Fruit fly (Drosophila melanogaster) whole organism, embryonic: ENCODE data around the gene CG6287.

Experiments used
- ATbp ChIP-seq: fragments of 200-800 bp; sonication (Bioruptor generic); optimal IDR thresholded peaks from 2 replicates; lab custom pipeline; 2017; ENCODE audit warnings: missing biosample characterization, mild to moderate bottlenecking, missing genetic modification characterization, missing genetic modification reagents
- Abd-B ChIP-seq: fragments of 200-800 bp; sonication (Bioruptor generic); optimal IDR thresholded peaks from 2 replicates; lab custom pipeline; 2018; ENCODE audit warnings: missing biosample characterization, mild to moderate bottlenecking, missing genetic modification characterization, moderate library complexity
- CG1024 ChIP-seq: fragments of 200-800 bp; sonication (Bioruptor generic); IDR thresholded peaks from 2 replicates; pipeline ENCODE4 v1.3.6; 2022; ENCODE audit warnings: missing biosample characterization, missing genetic modification characterization
- CG10321 ChIP-seq: fragments of 200-800 bp; sonication (Bioruptor generic); IDR thresholded peaks from 2 replicates; pipeline ENCODE4 v1.3.6; 2022; ENCODE audit warnings: missing biosample characterization, missing genetic modification characterization
- CG11247 ChIP-seq: fragments of 200-800 bp; sonication (Bioruptor generic); IDR thresholded peaks from 2 replicates; pipeline ENCODE4 v1.3.6; 2022; ENCODE audit warnings: missing biosample characterization, missing genetic modification characterization
- CG12219 ChIP-seq: fragments of 200-800 bp; sonication (Bioruptor generic); optimal IDR thresholded peaks from 3 replicates; lab custom pipeline; 2018; ENCODE audit warnings: missing biosample characterization, mild to moderate bottlenecking, missing genetic modification characterization
- CG12236 ChIP-seq: fragments of 200-800 bp; sonication (Bioruptor generic); optimal IDR thresholded peaks from 2 replicates; lab custom pipeline; 2016; ENCODE audit warnings: missing biosample characterization, missing genetic modification characterization
- CG13894 ChIP-seq: fragments of 200-800 bp; sonication (Bioruptor generic); optimal IDR thresholded peaks from 3 replicates; lab custom pipeline; 2018; ENCODE audit warnings: missing biosample characterization, mild to moderate bottlenecking, missing genetic modification characterization, moderate library complexity
- CG15011 ChIP-seq: fragments of 200-800 bp; sonication (Bioruptor generic); optimal IDR thresholded peaks from 3 replicates; lab custom pipeline; 2018; ENCODE audit warnings: missing biosample characterization, mild to moderate bottlenecking, missing genetic modification characterization
- CG15696 ChIP-seq: fragments of 200-800 bp; sonication (Bioruptor generic); optimal IDR thresholded peaks from 2 replicates; lab custom pipeline; 2019; ENCODE audit warnings: missing biosample characterization, mild to moderate bottlenecking, missing genetic modification characterization, moderate library complexity
- CG16863 ChIP-seq: fragments of 200-800 bp; sonication (Bioruptor generic); optimal IDR thresholded peaks from 3 replicates; lab custom pipeline; 2016; ENCODE audit warnings: missing biosample characterization, missing genetic modification characterization
- CG17829 ChIP-seq: fragments of 200-800 bp; optimal IDR thresholded peaks from 2 replicates; lab custom pipeline; 2019; ENCODE audit warnings: missing biosample characterization, mild to moderate bottlenecking, missing genetic modification characterization, moderate library complexity
- CG18262 ChIP-seq: fragments of 200-800 bp; optimal IDR thresholded peaks from 3 replicates; lab custom pipeline; 2019; ENCODE audit warnings: missing biosample characterization, mild to moderate bottlenecking, missing genetic modification characterization, moderate library complexity
- CG1832 ChIP-seq: fragments of 200-800 bp; sonication (Bioruptor generic); optimal IDR thresholded peaks from 2 replicates; lab custom pipeline; 2017; ENCODE audit warnings: missing biosample characterization, mild to moderate bottlenecking, missing genetic modification characterization, inconsistent platforms
- CG4282 ChIP-seq: fragments of 200-800 bp; sonication (Bioruptor generic); optimal IDR thresholded peaks from 2 replicates; lab custom pipeline; 2016; ENCODE audit warnings: missing biosample characterization, missing genetic modification characterization
- CG6683 ChIP-seq: fragments of 200-800 bp; sonication (Bioruptor generic); optimal IDR thresholded peaks from 2 replicates; lab custom pipeline; 2017; ENCODE audit warnings: missing biosample characterization, mild to moderate bottlenecking, missing genetic modification characterization, missing genetic modification reagents
- CG6791 ChIP-seq: fragments of 200-800 bp; sonication (Bioruptor generic); IDR thresholded peaks from 3 replicates; pipeline ENCODE4 v1.3.6; 2022; ENCODE audit warnings: missing biosample characterization, missing genetic modification characterization; ENCODE audit not compliant: partially characterized antibody
- CG7745 ChIP-seq: fragments of 200-800 bp; sonication (Bioruptor generic); optimal IDR thresholded peaks from 2 replicates; lab custom pipeline; 2018; ENCODE audit warnings: missing biosample characterization, mild to moderate bottlenecking, missing genetic modification characterization, moderate library complexity
- CG9609 ChIP-seq: fragments of 200-800 bp; sonication (Bioruptor generic); optimal IDR thresholded peaks from 3 replicates; lab custom pipeline; 2016; ENCODE audit warnings: missing biosample characterization, missing genetic modification characterization
- CG9876 ChIP-seq: fragments of 200-800 bp; sonication (Bioruptor generic); optimal IDR thresholded peaks from 2 replicates; lab custom pipeline; 2016; ENCODE audit warnings: missing biosample characterization, missing genetic modification characterization
- Doc3 ChIP-seq: fragments of 200-800 bp; sonication (Bioruptor generic); IDR thresholded peaks from 3 replicates; pipeline ENCODE4 v1.3.6; 2022; ENCODE audit warnings: missing biosample characterization, missing genetic modification characterization; ENCODE audit not compliant: partially characterized antibody
- Dref ChIP-seq: fragments of 200-800 bp; sonication (Bioruptor generic); IDR thresholded peaks from 2 replicates; pipeline ENCODE4 v1.3.6; 2022; ENCODE audit warnings: missing biosample characterization, missing genetic modification characterization
- Eip74EF ChIP-seq, 2 experiments: fragments of 200-800 bp in 1 of 2; fragments of >200 bp in 1 of 2; sonication (Bioruptor generic) in 1 of 2; optimal IDR thresholded peaks; 2 replicates each; lab custom pipeline; 2017 to 2019; ENCODE audit warnings: missing biosample characterization in 2 of 2, missing genetic modification characterization in 2 of 2, mild to moderate bottlenecking in 1 of 2, moderate library complexity in 1 of 2
- H2.0 ChIP-seq: fragments of 200-800 bp; sonication (Bioruptor generic); IDR thresholded peaks from 2 replicates; pipeline ENCODE4 v1.3.6; 2022; ENCODE audit warnings: missing biosample characterization, missing genetic modification characterization
- HLH54F ChIP-seq: fragments of 200-800 bp; sonication (Bioruptor generic); optimal IDR thresholded peaks from 3 replicates; lab custom pipeline; 2016; ENCODE audit warnings: missing biosample characterization, missing genetic modification characterization
- Hand ChIP-seq: fragments of 200-800 bp; sonication (Bioruptor generic); optimal IDR thresholded peaks from 2 replicates; lab custom pipeline; 2017; ENCODE audit warnings: mild to moderate bottlenecking, missing biosample characterization, missing genetic modification reagents, missing genetic modification characterization
- Jarid2 ChIP-seq: fragments of 200-800 bp; sonication (Bioruptor generic); optimal IDR thresholded peaks from 3 replicates; lab custom pipeline; 2017; ENCODE audit warnings: mild to moderate bottlenecking, missing biosample characterization, missing genetic modification reagents, missing genetic modification characterization
- Kr ChIP-seq: fragments of 200-800 bp; sonication (Bioruptor generic); optimal IDR thresholded peaks from 2 replicates; lab custom pipeline; 2017; ENCODE audit warnings: missing biosample characterization, mild to moderate bottlenecking, missing genetic modification characterization
- Mes4 ChIP-seq: fragments of 200-800 bp; sonication (Bioruptor generic); optimal IDR thresholded peaks from 2 replicates; lab custom pipeline; 2016; ENCODE audit warnings: missing biosample characterization, missing genetic modification characterization
- PHDP ChIP-seq: fragments of 200-800 bp; sonication (Bioruptor generic); optimal IDR thresholded peaks from 3 replicates; lab custom pipeline; 2018; ENCODE audit warnings: missing biosample characterization, mild to moderate bottlenecking, missing genetic modification characterization, moderate library complexity
- Ravus ChIP-seq: fragments of 200-800 bp; sonication (Bioruptor generic); IDR thresholded peaks from 2 replicates; pipeline ENCODE4 v1.3.6; 2022; ENCODE audit warnings: missing biosample characterization, missing genetic modification characterization
- Sox100B ChIP-seq: fragments of 200-800 bp; sonication (Bioruptor generic); optimal IDR thresholded peaks from 3 replicates; lab custom pipeline; 2018; ENCODE audit warnings: missing biosample characterization, mild to moderate bottlenecking, missing genetic modification characterization
- Tbp ChIP-seq: fragments of >200 bp; optimal IDR thresholded peaks from 2 replicates; lab custom pipeline; 2018; ENCODE audit warnings: missing biosample characterization, missing genetic modification characterization
- ash1 ChIP-seq: fragments of 200-800 bp; sonication (Bioruptor generic); optimal IDR thresholded peaks from 2 replicates; lab custom pipeline; 2018; ENCODE audit warnings: missing biosample characterization, mild to moderate bottlenecking, missing genetic modification characterization
- bbx ChIP-seq: fragments of 200-800 bp; sonication (Bioruptor generic); IDR thresholded peaks from 2 replicates; pipeline ENCODE4 v1.3.6; 2022; ENCODE audit warnings: missing biosample characterization, missing genetic modification characterization; ENCODE audit not compliant: partially characterized antibody
- cg ChIP-seq: fragments of 200-800 bp; sonication (Bioruptor generic); optimal IDR thresholded peaks from 3 replicates; lab custom pipeline; 2019; ENCODE audit warnings: missing biosample characterization, mild to moderate bottlenecking, missing genetic modification characterization, moderate library complexity
- corto ChIP-seq: fragments of 200-800 bp; sonication (Bioruptor generic); optimal IDR thresholded peaks from 2 replicates; lab custom pipeline; 2016; ENCODE audit warnings: missing biosample characterization, mild to moderate bottlenecking, missing genetic modification characterization, moderate library complexity
- gcm2 ChIP-seq: fragments of 200-800 bp; sonication (Bioruptor generic); optimal IDR thresholded peaks from 2 replicates; lab custom pipeline; 2016; ENCODE audit warnings: missing biosample characterization, missing genetic modification characterization
- gem ChIP-seq: fragments of 200-800 bp; sonication (Bioruptor generic); optimal IDR thresholded peaks from 2 replicates; lab custom pipeline; 2019; ENCODE audit warnings: missing biosample characterization, mild to moderate bottlenecking, missing genetic modification characterization, moderate library complexity
- kay ChIP-seq: fragments of 200-800 bp; sonication (Bioruptor generic); optimal IDR thresholded peaks from 2 replicates; lab custom pipeline; 2016; ENCODE audit warnings: missing biosample characterization, missing genetic modification characterization
- kni ChIP-seq: fragments of 200-800 bp; sonication (Bioruptor generic); optimal IDR thresholded peaks from 3 replicates; lab custom pipeline; 2017; ENCODE audit warnings: mild to moderate bottlenecking, missing biosample characterization, missing genetic modification reagents, missing genetic modification characterization
- knrl ChIP-seq: fragments of 200-800 bp; sonication (Bioruptor generic); IDR thresholded peaks from 3 replicates; pipeline ENCODE4 v1.3.6; 2022; ENCODE audit warnings: missing biosample characterization, missing genetic modification characterization; ENCODE audit not compliant: partially characterized antibody
- mirr ChIP-seq: fragments of 200-800 bp; sonication (Bioruptor generic); optimal IDR thresholded peaks from 3 replicates; lab custom pipeline; 2018; ENCODE audit warnings: missing biosample characterization, mild to moderate bottlenecking, missing genetic modification characterization
- prd ChIP-seq, 3 experiments: fragments of >200 bp in 2 of 3; fragments of 200-800 bp in 1 of 3; sonication (Bioruptor generic) in 1 of 3; optimal IDR thresholded peaks in 2 of 3; IDR thresholded peaks in 1 of 3; 2 replicates in 2 of 3; 3 replicates in 1 of 3; pipeline versions ENCODE4 v1.3.6 to Lab custom; 2017 to 2022; ENCODE audit warnings: missing biosample characterization in 1 of 3, missing genetic modification characterization in 1 of 3
- ranshi ChIP-seq: fragments of 200-800 bp; sonication (Bioruptor generic); IDR thresholded peaks from 2 replicates; pipeline ENCODE4 v1.3.6; 2022; ENCODE audit warnings: missing biosample characterization, missing genetic modification characterization
- row ChIP-seq: fragments of 200-800 bp; sonication (Bioruptor generic); IDR thresholded peaks from 3 replicates; pipeline ENCODE4 v1.3.6; 2022; ENCODE audit warnings: missing biosample characterization, missing genetic modification characterization
- slou ChIP-seq: fragments of 200-800 bp; sonication (Bioruptor generic); optimal IDR thresholded peaks from 3 replicates; lab custom pipeline; 2016; ENCODE audit warnings: missing biosample characterization, missing genetic modification characterization
- tin ChIP-seq: fragments of 200-800 bp; sonication (Bioruptor generic); optimal IDR thresholded peaks from 3 replicates; lab custom pipeline; 2016; ENCODE audit warnings: missing biosample characterization, missing genetic modification characterization
- ttk ChIP-seq: fragments of 200-800 bp; sonication (Bioruptor generic); IDR thresholded peaks from 2 replicates; pipeline ENCODE4 v2.1.2; 2022; ENCODE audit warnings: missing biosample characterization, missing genetic modification characterization
- zfh2 ChIP-seq: fragments of 200-800 bp; sonication (Bioruptor generic); optimal IDR thresholded peaks from 2 replicates; lab custom pipeline; 2016; ENCODE audit warnings: missing biosample characterization, missing genetic modification characterization

CG6287 gene

DNA sequence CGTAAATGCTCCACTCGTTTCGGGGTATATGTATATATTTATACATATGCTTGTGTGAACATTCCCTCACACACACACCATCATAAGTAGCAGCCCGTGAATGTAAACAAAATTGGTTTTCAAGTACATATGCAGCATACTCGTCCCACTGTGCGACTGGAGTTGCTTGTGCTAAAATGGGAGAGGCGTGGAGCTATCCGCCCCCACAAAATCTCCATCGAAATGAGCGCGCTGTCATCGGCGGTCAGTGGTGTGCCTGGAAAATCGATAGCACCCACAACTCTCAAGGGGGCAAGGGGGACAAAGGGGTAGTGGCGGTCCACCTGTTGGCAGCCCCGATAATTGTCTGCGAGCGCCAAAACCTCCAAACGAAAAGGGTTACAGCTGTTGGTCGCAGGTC lies 12.5 kb upstream of the CG6287 start (continued):
- TF ChIP-seq gcm2 (GFP tag; lab: Kevin White, UChicago), result no peak
- no peak for TF ChIP-seq Sox100B (GFP tag; lab: Kevin White, UChicago)
- no peak for TF ChIP-seq kni (GFP tag; lab: Kevin White, UChicago)
- TF ChIP-seq Kr (GFP tag; lab: Kevin White, UChicago), result no peak
- TF ChIP-seq gem (tag; lab: Kevin White, UChicago), result no peak
- no peak for TF ChIP-seq CG9876
- peak; percentile 28; the same call in 1 of the 2 replicates for TF ChIP-seq Dref (GFP tag; lab: Robert Waterston, UW)
- TF ChIP-seq ATbp (GFP tag; lab: Kevin White, UChicago), result no peak
- TF ChIP-seq Jarid2, result no peak
- no peak for TF ChIP-seq mirr (GFP tag; lab: Kevin White, UChicago)
- no peak for TF ChIP-seq CG17829 (tag; lab: Kevin White, UChicago)
- TF ChIP-seq H2.0 (GFP tag; lab: Robert Waterston, UW), result no peak
- 0 out of 2 replicates have a peak, but pooled peaks have one; percentile 34 for TF ChIP-seq bbx
- no peak for TF ChIP-seq PHDP
- TF ChIP-seq HLH54F (GFP tag; lab: Kevin White, UChicago), result no peak
- no peak for TF ChIP-seq zfh2 (GFP tag; lab: Kevin White, UChicago)
- no peak for TF ChIP-seq CG1832
- TF ChIP-seq ranshi (GFP tag; lab: Robert Waterston, UW), result no peak
- TF ChIP-seq CG10321, result no peak
- TF ChIP-seq Mes4 (GFP tag; lab: Kevin White, UChicago), result no peak
- TF ChIP-seq Doc3 (GFP tag; lab: Robert Waterston, UW), result 0 out of 3 replicates have a peak, but pooled peaks have one; percentile 17
- TF ChIP-seq kay (GFP tag; lab: Kevin White, UChicago), result no peak
- no peak for TF ChIP-seq Ravus (GFP tag; lab: Robert Waterston, UW)
- TF ChIP-seq CG15011 (GFP tag; lab: Kevin White, UChicago), result no peak
- TF ChIP-seq CG12219 (GFP tag; lab: Kevin White, UChicago), result no peak
- no peak for TF ChIP-seq corto (GFP tag; lab: Kevin White, UChicago)
- peak; percentile 69 for TF ChIP-seq cg (GFP tag; lab: Kevin White, UChicago)
- TF ChIP-seq CG15696 (tag; lab: Kevin White, UChicago), result no peak
- no peak for TF ChIP-seq CG1024 (GFP tag; lab: Robert Waterston, UW)
- no peak for TF ChIP-seq tin (GFP tag; lab: Kevin White, UChicago)
- TF ChIP-seq row, result peak; percentile 72; the same call in 2 of the 3 replicates
- TF ChIP-seq CG11247 (GFP tag; lab: Robert Waterston, UW), result no peak
- TF ChIP-seq ash1 (GFP tag; lab: Kevin White, UChicago), result no peak
- TF ChIP-seq slou (GFP tag; lab: Kevin White, UChicago), result no peak
- TF ChIP-seq CG7745, result no peak
- TF ChIP-seq CG6791 (GFP tag; lab: Robert Waterston, UW), result 0 out of 3 replicates have a peak, but pooled peaks have one; percentile 49
- TF ChIP-seq Eip74EF (GFP tag; optimal IDR thresholded peaks at IDR 0.05; lab: Kevin White, UChicago), result no peak
- no peak for TF ChIP-seq Abd-B (GFP tag; lab: Kevin White, UChicago)
- no peak for TF ChIP-seq ttk (GFP tag; lab: Robert Waterston, UW)
- no peak for TF ChIP-seq CG12236
- no peak for TF ChIP-seq CG6683 (GFP tag; lab: Kevin White, UChicago)
- no peak for TF ChIP-seq Tbp (GFP tag; lab: Kevin White, UChicago)
- no peak for TF ChIP-seq CG18262 (tag; lab: Kevin White, UChicago)
- 0 out of 3 replicates have a peak, but pooled peaks have one; percentile 31 for TF ChIP-seq knrl
- TF ChIP-seq CG9609, result no peak
- TF ChIP-seq CG16863 (GFP tag; lab: Kevin White, UChicago), result no peak
- no peak for TF ChIP-seq prd (optimal IDR thresholded peaks at IDR 0.05; lab: Kevin White, UChicago)
- TF ChIP-seq prd (GFP tag; IDR thresholded peaks at IDR 0.05; lab: Robert Waterston, UW), result no peak
- no peak for TF ChIP-seq Hand (GFP tag; lab: Kevin White, UChicago)
- no peak for TF ChIP-seq CG4282
- no peak for TF ChIP-seq CG13894 (tag; lab: Kevin White, UChicago)
